Fruit fly (Drosophila melanogaster) Kc167 (cell line): ENCODE results near the gene ScpX.

Source experiments
- Myc ChIP-seq: fragments of >200 bp; optimal IDR thresholded peaks from 2 replicates; lab custom pipeline; 2017; ENCODE audit warnings: missing external identifiers
- Sin3A ChIP-seq: fragments of >200 bp; optimal IDR thresholded peaks from 2 replicates; lab custom pipeline; 2018; ENCODE audit warnings: missing external identifiers
- h ChIP-seq: fragments of >200 bp; optimal IDR thresholded peaks from 3 replicates; lab custom pipeline; 2018; ENCODE audit warnings: missing external identifiers
- insv ChIP-seq: fragments of >200 bp; optimal IDR thresholded peaks from 3 replicates; lab custom pipeline; 2018; ENCODE audit warnings: missing external identifiers
- psq ChIP-seq: fragments of >200 bp; optimal IDR thresholded peaks from 2 replicates; lab custom pipeline; 2017; ENCODE audit warnings: missing external identifiers
- ttk ChIP-seq: sonication (Bioruptor generic); optimal IDR thresholded peaks from 2 replicates; lab custom pipeline; 2017; ENCODE audit warnings: missing external identifiers

The ScpX gene

DNA sequence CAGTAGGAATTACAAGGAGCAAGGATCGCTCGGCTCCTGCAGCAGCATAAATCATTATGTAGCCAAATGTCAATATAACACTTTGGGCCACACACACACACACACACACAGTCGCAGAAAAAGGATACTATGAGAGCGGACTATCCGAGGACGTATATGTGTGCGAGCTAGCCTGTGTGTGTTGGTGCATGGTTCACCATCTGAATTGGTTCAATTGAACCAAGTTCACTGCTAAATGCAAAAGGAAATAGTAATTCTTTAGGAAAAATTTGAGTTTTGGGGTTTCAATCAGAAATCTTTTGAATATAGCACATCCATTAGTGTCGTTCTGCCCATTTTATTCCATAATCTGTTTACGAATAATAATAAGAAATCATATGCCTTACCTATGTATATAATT, 15.1 kb downstream of the ScpX start:
- TF ChIP-seq psq (lab: Kevin White, UChicago) (no peak), h (lab: Kevin White, UChicago) (no peak)

DNA sequence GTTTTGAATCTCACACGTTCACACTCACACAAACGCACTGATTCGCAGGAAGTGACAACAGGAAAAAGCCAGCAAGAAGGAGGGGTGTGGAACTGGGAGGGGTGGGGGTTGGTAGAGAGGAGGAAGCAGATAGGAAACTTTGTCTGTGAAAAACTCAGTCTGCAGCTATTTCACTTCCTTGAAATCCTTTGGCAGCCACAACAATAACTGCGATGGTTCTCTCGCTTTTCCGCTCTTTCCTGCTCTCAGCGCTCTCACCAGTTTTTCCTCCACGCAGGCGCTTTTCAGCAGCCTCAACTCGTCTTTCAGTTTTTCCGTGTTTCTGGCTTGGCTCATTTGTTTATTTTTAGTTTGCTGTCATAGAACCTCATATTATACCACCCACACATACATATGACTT, 15.8 kb downstream of the ScpX start:
- TF ChIP-seq insv (no peak), Myc (lab: Kevin White, UChicago) (no peak), psq (lab: Kevin White, UChicago) (no peak), h (lab: Kevin White, UChicago) (no peak), Sin3A (lab: Kevin White, UChicago) (no peak), ttk (lab: Kevin White, UChicago) (no peak)

DNA sequence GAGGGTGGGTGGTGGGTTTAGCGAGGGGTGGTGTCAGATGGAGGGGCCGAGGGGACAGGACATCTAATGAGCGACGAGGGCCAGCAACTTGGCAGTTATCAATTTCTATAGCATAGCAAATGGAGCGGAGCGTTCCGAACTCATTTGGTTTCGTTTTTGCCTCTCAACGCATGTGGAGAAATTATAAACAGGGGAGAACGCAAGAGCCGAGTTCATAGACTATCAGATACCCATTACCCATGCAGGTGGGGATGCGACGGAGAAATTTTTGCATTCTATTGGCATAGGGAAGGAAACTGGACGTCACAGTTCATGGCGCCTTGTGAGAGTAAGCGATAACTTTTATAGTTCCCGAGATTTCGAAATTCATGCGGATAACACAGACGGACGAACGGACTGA, 21.2 kb downstream of the ScpX start:
- TF ChIP-seq Sin3A (lab: Kevin White, UChicago) (no peak), ttk (lab: Kevin White, UChicago) (no peak)

DNA sequence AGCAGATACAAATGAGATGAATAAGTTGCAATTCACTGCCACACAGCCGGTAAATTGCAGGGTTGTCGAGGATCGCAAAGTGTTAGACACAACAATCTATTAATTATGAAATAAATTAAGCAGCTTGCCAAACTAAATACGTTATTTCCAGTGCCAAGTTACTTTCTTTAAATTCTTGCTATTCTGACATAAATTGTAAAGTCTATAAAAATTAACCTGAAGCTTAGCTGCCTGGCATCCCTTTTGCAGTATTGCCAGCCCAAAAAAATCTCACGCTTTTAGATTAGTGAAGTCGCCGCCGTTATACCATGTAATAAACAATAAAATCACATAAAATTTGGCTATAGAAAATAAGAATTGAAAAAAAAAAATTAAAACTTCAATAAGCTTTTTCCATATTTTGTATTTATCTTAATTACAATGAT, 26.6 kb downstream of the ScpX start:
- no peak for TF ChIP-seq insv
- no peak for TF ChIP-seq ttk (lab: Kevin White, UChicago)
- TF ChIP-seq Sin3A (lab: Kevin White, UChicago): no peak
- no peak for TF ChIP-seq psq (lab: Kevin White, UChicago)
- TF ChIP-seq h (lab: Kevin White, UChicago): no peak
- TF ChIP-seq Myc (lab: Kevin White, UChicago): no peak

DNA sequence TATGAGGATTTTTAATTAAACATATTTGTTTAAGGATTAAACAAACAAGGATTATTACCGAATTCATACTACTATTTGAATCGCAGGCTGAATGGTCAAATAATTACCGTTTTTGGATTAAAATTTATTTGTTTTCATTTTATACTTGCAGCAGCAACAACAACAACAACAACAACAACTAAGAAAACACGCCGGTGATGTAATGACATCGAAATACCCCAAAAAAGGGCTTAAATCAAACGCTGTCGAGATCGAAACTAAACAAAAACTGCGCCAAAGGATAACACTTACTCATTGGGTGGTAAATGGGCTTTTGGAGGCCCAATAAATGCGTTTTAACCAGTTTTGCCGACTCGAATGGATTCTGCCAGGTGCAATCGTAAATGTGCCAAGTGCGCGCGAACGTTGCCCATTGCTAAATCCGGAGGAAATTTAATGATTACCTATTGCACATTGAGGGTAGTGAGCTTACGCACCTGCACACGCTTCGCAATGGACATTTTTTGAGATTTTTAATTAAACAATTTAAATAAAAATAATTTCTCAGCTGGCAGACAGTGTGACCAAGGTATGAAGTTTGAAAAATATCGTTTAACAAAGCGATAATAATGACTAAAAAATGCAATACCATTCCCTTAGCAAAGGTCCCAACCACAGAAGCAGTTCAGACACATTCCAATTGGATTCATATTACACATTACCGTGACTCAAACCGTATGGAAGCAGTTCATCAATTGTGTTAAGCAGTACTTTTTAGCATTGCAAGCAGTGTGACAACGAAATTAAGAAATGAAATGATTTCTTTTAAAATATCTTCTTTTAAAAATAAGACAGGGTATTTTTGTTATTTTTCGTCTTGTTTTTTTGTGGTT, 27.9 kb downstream of the ScpX start, which contains the start of the genes CG10602 and mRpL13:
Gene CG10602 (minus strand): TSS at position 588 of the 872 bp plus-strand sequence.
Gene mRpL13 (minus strand): TSS at position 588 of the 872 bp plus-strand sequence.
- no peak for TF ChIP-seq psq (lab: Kevin White, UChicago)
- TF ChIP-seq Myc (lab: Kevin White, UChicago): no peak
- no peak for TF ChIP-seq ttk (lab: Kevin White, UChicago)
- no peak for TF ChIP-seq Sin3A (lab: Kevin White, UChicago)
- TF ChIP-seq insv: no peak
- TF ChIP-seq h (lab: Kevin White, UChicago): no peak

DNA sequence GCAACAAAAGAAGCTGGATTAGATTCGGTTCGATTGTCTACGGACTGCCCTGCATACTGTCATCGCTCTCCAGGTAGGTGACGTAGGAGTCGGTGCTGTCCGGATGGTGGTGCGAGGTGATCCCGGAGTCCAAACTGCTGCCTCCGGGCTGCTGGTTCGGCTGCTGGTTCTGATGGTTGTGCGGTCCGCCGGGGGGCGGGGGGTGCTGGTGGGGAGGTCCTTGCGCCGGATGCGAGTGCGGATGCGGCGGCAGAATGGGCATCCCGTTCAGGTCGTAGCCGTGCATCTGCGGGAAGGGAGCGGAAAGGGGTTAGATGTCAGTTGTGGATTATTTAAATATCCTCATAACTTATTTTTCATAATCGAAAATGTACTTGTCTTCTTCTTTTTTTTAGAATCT, 29.9 kb downstream of the ScpX start:
- no peak for TF ChIP-seq insv
- TF ChIP-seq ttk (lab: Kevin White, UChicago): no peak
- TF ChIP-seq Sin3A (lab: Kevin White, UChicago): no peak
- no peak for TF ChIP-seq Myc (lab: Kevin White, UChicago)
- no peak for TF ChIP-seq h (lab: Kevin White, UChicago)
- no peak for TF ChIP-seq psq (lab: Kevin White, UChicago)

DNA sequence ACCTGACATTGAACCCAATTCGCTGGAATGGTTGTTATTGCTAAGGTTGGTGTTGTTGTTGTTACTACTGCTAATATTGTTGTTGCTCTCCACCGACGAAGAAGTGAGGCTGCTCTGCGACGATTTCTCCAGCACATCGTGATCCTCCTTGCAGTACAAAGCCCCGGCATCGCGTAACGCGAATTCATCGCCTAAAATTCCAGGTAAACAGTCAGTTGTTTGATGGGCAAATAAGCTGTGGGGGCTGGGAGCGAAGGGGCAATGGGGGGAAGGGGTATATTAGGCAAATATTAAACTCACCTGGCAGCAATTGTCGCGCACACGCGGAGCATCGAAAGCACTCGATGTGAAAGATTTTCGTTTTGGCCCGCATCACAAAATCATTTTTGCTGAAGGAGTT, 33.1 kb downstream of the ScpX start:
- TF ChIP-seq Sin3A (lab: Kevin White, UChicago) (no peak), insv (no peak), Myc (lab: Kevin White, UChicago) (no peak), ttk (lab: Kevin White, UChicago) (no peak), psq (lab: Kevin White, UChicago) (no peak), h (lab: Kevin White, UChicago) (no peak)

DNA sequence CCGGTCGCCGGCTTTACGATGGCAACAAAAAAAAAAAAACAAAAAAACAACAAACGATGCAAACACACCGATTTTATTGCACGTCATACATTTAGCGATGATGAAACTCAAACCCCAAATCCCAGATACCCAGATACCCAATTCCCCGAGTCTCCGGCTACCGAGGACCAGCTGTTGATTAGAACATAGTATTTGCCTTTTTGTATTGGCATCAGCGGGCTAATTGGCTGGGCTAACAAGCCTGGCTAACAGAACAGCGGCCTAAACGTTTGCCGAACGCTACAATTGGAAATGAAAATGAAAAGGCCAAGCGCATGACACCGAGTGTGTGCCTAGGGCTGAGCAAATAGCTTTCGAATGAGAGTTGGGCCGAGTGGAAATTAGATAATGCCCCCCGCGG, 34.0 kb downstream of the ScpX start:
- TF ChIP-seq psq (lab: Kevin White, UChicago) (no peak), Myc (lab: Kevin White, UChicago) (no peak), ttk (lab: Kevin White, UChicago) (no peak), insv (no peak), Sin3A (lab: Kevin White, UChicago) (no peak), h (lab: Kevin White, UChicago) (no peak)

DNA sequence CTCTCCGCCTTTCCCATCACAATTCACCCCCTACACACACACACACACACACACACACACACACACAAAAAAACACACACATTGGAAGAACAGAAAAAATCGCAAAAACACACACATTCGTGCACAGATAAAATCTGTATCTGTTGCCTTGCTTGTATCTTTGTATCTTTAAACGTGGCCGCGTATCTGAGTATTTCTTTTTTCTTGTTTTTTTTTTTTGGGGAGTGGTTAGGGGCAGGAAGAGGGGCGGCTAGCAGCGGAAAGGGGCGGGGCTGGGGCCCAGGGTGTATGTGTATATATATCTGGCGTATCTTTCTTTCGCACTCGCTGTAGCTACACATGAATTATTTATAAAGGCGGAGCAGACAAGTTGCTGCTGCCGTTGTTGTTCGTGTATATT, 35.6 kb downstream of the ScpX start:
- TF ChIP-seq Sin3A (lab: Kevin White, UChicago) (no peak), Myc (lab: Kevin White, UChicago) (no peak), h (lab: Kevin White, UChicago) (no peak), ttk (lab: Kevin White, UChicago) (no peak), psq (lab: Kevin White, UChicago) (no peak), insv (no peak)

DNA sequence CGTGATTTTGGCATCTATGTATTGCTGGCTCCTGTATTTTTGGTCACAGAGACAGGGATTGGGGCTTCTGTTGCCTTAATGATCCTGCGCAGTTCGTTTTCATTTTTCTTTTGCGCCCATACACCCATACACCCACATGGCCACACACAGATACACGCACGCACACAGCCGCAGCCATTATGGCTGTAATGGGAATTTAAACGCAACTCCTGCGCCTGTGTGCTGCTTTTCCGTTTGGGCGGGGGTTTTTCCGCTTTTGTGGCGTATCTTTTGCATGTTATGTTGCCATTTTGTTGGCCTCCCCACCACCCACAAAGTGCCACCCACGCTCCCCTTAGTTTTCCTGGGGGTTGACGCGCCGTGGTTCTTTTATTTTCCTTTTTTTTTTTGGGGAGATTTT, 36.8 kb downstream of the ScpX start:
- TF ChIP-seq insv (no peak), Myc (lab: Kevin White, UChicago) (no peak), h (lab: Kevin White, UChicago) (no peak), psq (lab: Kevin White, UChicago) (no peak), Sin3A (lab: Kevin White, UChicago) (no peak), ttk (lab: Kevin White, UChicago) (no peak)

DNA sequence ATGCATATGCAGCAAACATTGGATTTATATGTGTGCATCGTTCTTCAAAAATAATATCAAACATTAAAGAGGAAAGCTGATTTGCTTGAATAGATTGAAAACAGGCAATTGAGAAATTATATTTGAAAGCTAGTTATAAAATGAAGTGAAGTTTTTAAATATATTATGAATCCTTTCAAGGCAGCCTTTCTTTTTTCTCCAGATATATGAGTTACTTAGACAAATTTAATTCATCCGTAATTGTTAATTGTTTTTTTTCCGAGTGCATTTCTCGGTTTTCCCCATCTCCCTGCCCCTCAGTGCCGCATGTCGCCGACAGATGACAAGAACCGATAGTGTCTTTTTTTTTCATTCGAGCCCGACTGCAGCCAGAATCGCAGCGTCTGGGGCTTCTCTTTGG, 40.8 kb downstream of the ScpX start:
- TF ChIP-seq insv (no peak), ttk (lab: Kevin White, UChicago) (no peak), h (lab: Kevin White, UChicago) (no peak), Myc (lab: Kevin White, UChicago) (no peak), psq (lab: Kevin White, UChicago) (no peak), Sin3A (lab: Kevin White, UChicago) (no peak)

DNA sequence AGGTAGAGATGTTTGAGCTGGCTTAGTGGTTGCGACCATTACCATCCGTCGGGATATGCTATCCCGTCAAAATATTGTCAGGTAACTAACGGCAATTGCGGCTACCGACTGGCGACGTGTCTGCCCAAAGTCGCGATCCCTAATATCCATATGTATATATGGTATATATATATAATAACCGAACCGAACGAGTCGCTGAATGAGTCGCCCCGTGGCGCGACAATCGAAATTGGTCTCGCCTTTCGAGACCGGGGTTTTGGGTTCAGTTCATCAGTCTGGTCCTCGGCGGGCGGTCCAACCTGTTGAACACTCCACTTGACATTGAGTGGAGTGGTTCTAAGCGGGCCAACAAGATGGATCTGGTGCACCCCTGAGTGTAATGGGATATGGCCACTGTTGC, 44.2 kb downstream of the ScpX start:
- no peak for TF ChIP-seq h (lab: Kevin White, UChicago)
- no peak for TF ChIP-seq Myc (lab: Kevin White, UChicago)
- no peak for TF ChIP-seq ttk (lab: Kevin White, UChicago)
- TF ChIP-seq psq (lab: Kevin White, UChicago): no peak
- TF ChIP-seq insv: no peak
- no peak for TF ChIP-seq Sin3A (lab: Kevin White, UChicago)
